Fruit fly (Drosophila melanogaster): ENCODE results near the gene rod.

The rod gene

DNA sequence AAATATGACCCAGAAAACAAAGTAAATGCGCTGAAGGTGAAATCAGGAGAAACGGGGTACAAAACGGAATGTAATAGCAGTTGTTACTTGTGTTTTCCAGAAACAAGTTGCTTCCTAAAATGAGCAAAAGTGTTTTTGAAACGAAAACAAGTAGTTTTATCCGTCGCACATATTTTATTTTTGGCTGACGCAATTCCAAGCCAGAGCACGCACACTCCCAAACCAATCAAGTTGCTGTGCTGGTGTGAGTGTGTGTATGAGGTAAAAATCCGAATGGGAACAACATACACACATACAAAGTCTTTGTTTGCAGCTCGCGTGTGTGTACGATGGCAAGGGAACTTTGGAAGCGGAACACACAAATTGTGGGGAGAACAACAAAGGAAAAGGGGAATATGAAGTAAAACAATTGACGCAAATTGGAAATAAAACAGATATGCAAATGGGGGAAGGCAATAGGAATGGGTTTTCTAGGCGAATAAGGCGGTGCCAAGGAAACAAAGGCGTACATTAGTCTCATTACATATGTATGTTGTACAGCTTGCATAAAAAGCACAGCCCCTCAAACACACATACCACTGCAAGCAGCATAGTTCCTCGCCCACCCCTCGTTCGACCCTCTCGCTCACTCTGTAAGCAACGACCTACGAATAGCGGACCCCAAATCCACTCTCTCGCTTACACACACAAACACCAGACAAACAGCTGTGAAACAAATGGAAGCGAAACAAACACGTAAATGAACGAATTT is 27.9 kb downstream of the rod start (continued):
- TF ChIP-seq CG7357 (GFP tag; IDR thresholded peaks at IDR 0.05) (no peak), CG9932 (GFP tag; IDR thresholded peaks at IDR 0.05) (no peak), CG10366 (GFP tag; IDR thresholded peaks at IDR 0.05) (no peak), Mad (GFP tag; optimal IDR thresholded peaks at IDR 0.05) (no peak), mam (GFP tag; optimal IDR thresholded peaks at IDR 0.05) (no peak), CG8478 (optimal IDR thresholded peaks at IDR 0.05) (peak; percentile 96), Abd-B (GFP tag; optimal IDR thresholded peaks at IDR 0.05) (no peak), CG14710 (tag; optimal IDR thresholded peaks at IDR 0.05) (no peak), seq (GFP tag; IDR thresholded peaks at IDR 0.05) (no peak), CG3726 (GFP tag; IDR thresholded peaks at IDR 0.05) (no peak), gcm (GFP tag; optimal IDR thresholded peaks at IDR 0.05) (no peak)

DNA sequence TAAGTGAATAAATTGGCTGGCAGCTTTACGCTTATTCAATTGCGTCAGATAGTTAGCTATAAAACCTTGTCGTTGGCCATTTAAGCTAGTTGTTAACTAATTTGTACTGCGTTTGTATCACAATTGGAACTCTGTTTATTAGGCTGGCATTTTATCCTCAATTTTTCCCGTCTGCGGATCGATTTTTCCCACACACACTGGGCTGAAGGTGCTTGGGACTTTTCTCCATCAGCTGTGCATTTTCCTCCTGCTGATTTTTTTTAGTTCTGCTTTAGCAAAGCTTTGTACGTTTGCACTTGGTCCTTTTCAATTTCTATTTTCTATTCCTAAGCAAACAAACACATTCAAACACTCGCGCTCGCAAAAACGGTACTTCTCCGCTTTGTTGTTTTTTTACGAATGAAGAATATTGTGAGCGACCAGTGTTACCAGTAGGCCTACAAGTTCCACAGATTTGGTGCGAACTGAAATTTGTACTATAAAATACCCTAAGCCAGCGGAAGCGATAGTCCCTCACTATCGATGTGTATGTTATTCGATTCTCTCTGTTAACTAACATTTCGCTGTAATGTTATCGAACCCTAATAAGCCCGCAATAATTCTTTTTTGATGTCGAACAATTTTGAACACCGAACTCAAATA is 28.8 kb downstream of the rod start:
- TF ChIP-seq Ets97D (GFP tag; optimal IDR thresholded peaks at IDR 0.05) (peak; percentile 69), CG15696 (tag; optimal IDR thresholded peaks at IDR 0.05) (peak; percentile 5), CrebB (tag; optimal IDR thresholded peaks at IDR 0.05) (peak; percentile 71), fd102C (GFP tag; optimal IDR thresholded peaks at IDR 0.05) (no peak), CG9932 (GFP tag; IDR thresholded peaks at IDR 0.05) (no peak), CG17912 (GFP tag; optimal IDR thresholded peaks at IDR 0.05) (no peak), Drgx (GFP tag; IDR thresholded peaks at IDR 0.05) (no peak), Usf (GFP tag; optimal IDR thresholded peaks at IDR 0.05) (no peak), abd-A (tag; optimal IDR thresholded peaks at IDR 0.05) (peak; percentile 45), sug (tag; optimal IDR thresholded peaks at IDR 0.05) (peak; percentile 41), gce (GFP tag; IDR thresholded peaks at IDR 0.05) (no peak), HLH54F (GFP tag; optimal IDR thresholded peaks at IDR 0.05) (peak; percentile 11), NfI (GFP tag; optimal IDR thresholded peaks at IDR 0.05) (peak; percentile 43), CG17829 (tag; optimal IDR thresholded peaks at IDR 0.05) (peak; percentile 84), ato (GFP tag; IDR thresholded peaks at IDR 0.05; ENCODE audit: partially characterized antibody) (no peak), unpg (GFP tag; optimal IDR thresholded peaks at IDR 0.05) (peak; percentile 30), stc (GFP tag; IDR thresholded peaks at IDR 0.05) (no peak), CG30020 (tag; optimal IDR thresholded peaks at IDR 0.05) (no peak), crp (GFP tag; optimal IDR thresholded peaks at IDR 0.05) (peak in 1 of 2 experiments; percentile 26), caup (GFP tag; optimal IDR thresholded peaks at IDR 0.05; ENCODE audit: severe bottlenecking) (peak; percentile 72), Dad (GFP tag; optimal IDR thresholded peaks at IDR 0.05) (no peak), exex (tag; optimal IDR thresholded peaks at IDR 0.05) (peak; percentile 8), CG12659 (GFP tag; optimal IDR thresholded peaks at IDR 0.05) (peak; percentile 75), gcm (GFP tag; optimal IDR thresholded peaks at IDR 0.05) (peak; percentile 21), PHDP (tag; optimal IDR thresholded peaks at IDR 0.05) (peak; percentile 49), ATbp (GFP tag; optimal IDR thresholded peaks at IDR 0.05) (peak; percentile 16), Xbp1 (GFP tag; optimal IDR thresholded peaks at IDR 0.05) (peak; percentile 15), CG6254 (GFP tag; optimal IDR thresholded peaks at IDR 0.05) (no peak), Bteb2 (GFP tag; optimal IDR thresholded peaks at IDR 0.05) (peak; percentile 10), BEAF-32 (GFP tag; optimal IDR thresholded peaks at IDR 0.05) (peak; percentile 91), CG1792 (GFP tag; optimal IDR thresholded peaks at IDR 0.05) (peak; percentile 32), disco-r (GFP tag; optimal IDR thresholded peaks at IDR 0.05) (peak; percentile 1), Side (GFP tag; optimal IDR thresholded peaks at IDR 0.05) (peak; percentile 36), sr (GFP tag; IDR thresholded peaks at IDR 0.05) (no peak), tll (GFP tag; optimal IDR thresholded peaks at IDR 0.05) (no peak), Nf-YB (GFP tag; optimal IDR thresholded peaks at IDR 0.05) (peak; percentile 4), pho (GFP tag; optimal IDR thresholded peaks at IDR 0.05) (peak; percentile 21), NC2β (GFP tag; optimal IDR thresholded peaks at IDR 0.05) (peak; percentile 43)

Measured in whole organism, embryonic.